Worm (Caenorhabditis elegans) whole organism, late embryonic: ENCODE data around the gene T28A11.18.

Experiments
- C08G9.2 ChIP-seq: sonication (generic microtip); optimal IDR thresholded peaks from 2 replicates; lab custom pipeline; 2016; ENCODE audit warnings: mild to moderate bottlenecking, missing genetic modification characterization, moderate library complexity, missing compliant biosample characterization
- T23F11.4 ChIP-seq: fragments of 200-800 bp; sonication (Bioruptor generic); optimal IDR thresholded peaks from 2 replicates; lab custom pipeline; 2018; ENCODE audit warnings: mild to moderate bottlenecking, missing genetic modification characterization, missing compliant biosample characterization
- ahr-1 ChIP-seq: sonication (generic microtip); optimal IDR thresholded peaks from 2 replicates; lab custom pipeline; 2016; ENCODE audit warnings: missing genetic modification characterization, missing compliant biosample characterization
- ceh-14 ChIP-seq: sonication (generic microtip); optimal IDR thresholded peaks from 2 replicates; lab custom pipeline; 2016; ENCODE audit warnings: missing genotype, missing genetic modification characterization, missing compliant biosample characterization
- ceh-22 ChIP-seq: sonication (generic microtip); optimal IDR thresholded peaks from 2 replicates; lab custom pipeline; 2017; ENCODE audit warnings: missing biosample characterization, missing genetic modification characterization
- ceh-24 ChIP-seq: sonication (generic microtip); optimal IDR thresholded peaks from 2 replicates; lab custom pipeline; 2016; ENCODE audit warnings: mild to moderate bottlenecking, missing genetic modification characterization, missing compliant biosample characterization
- ceh-30 ChIP-seq: fragments of 150-350 bp; optimal IDR thresholded peaks from 2 replicates; lab custom pipeline; 2014; ENCODE audit warnings: missing biosample characterization, missing genetic modification characterization
- ceh-31 ChIP-seq: sonication (generic microtip); optimal IDR thresholded peaks from 2 replicates; lab custom pipeline; 2016; ENCODE audit warnings: missing genetic modification characterization, missing compliant biosample characterization
- ceh-45 ChIP-seq: fragments of 200-800 bp; sonication (Bioruptor generic); IDR thresholded peaks from 2 replicates; pipeline ENCODE4 v1.3.6; 2022; ENCODE audit warnings: missing genetic modification reagents, missing genetic modification characterization, missing compliant biosample characterization
- ceh-48 ChIP-seq: sonication (generic microtip); optimal IDR thresholded peaks from 2 replicates; lab custom pipeline; 2016; ENCODE audit warnings: missing genetic modification characterization, inconsistent platforms, missing compliant biosample characterization
- dmd-4 ChIP-seq: sonication (generic microtip); optimal IDR thresholded peaks from 2 replicates; lab custom pipeline; 2016; ENCODE audit warnings: borderline replicate concordance, missing genetic modification characterization, missing compliant biosample characterization
- dve-1 ChIP-seq: sonication (generic microtip); optimal IDR thresholded peaks from 2 replicates; lab custom pipeline; 2017; ENCODE audit warnings: antibody characterized with exemption, mild to moderate bottlenecking, missing genetic modification characterization, missing compliant biosample characterization
- eyg-1 ChIP-seq: sonication (generic microtip); optimal IDR thresholded peaks from 2 replicates; lab custom pipeline; 2016; ENCODE audit warnings: missing genotype, missing genetic modification characterization, missing compliant biosample characterization
- fkh-10 ChIP-seq: fragments of 150-350 bp; optimal IDR thresholded peaks from 2 replicates; lab custom pipeline; 2014; ENCODE audit warnings: missing biosample characterization, missing genetic modification reagents, missing genetic modification characterization
- gmeb-2 ChIP-seq: sonication (generic microtip); optimal IDR thresholded peaks from 2 replicates; lab custom pipeline; 2016; ENCODE audit warnings: missing genetic modification characterization, inconsistent platforms, missing compliant biosample characterization
- hlh-13 ChIP-seq: fragments of 200-800 bp; sonication (Bioruptor generic); optimal IDR thresholded peaks from 2 replicates; lab custom pipeline; 2018; ENCODE audit warnings: mild to moderate bottlenecking, missing genetic modification characterization, missing compliant biosample characterization
- hlh-15 ChIP-seq: sonication (generic microtip); optimal IDR thresholded peaks from 2 replicates; lab custom pipeline; 2016; ENCODE audit warnings: missing genetic modification characterization, missing compliant biosample characterization
- hlh-30 ChIP-seq: sonication (generic microtip); optimal IDR thresholded peaks from 2 replicates; lab custom pipeline; 2017; ENCODE audit warnings: antibody characterized with exemption, missing genetic modification characterization, missing compliant biosample characterization; ENCODE audit not compliant: insufficient read depth
- lim-6 ChIP-seq: sonication (generic microtip); optimal IDR thresholded peaks from 2 replicates; lab custom pipeline; 2016; ENCODE audit warnings: missing genetic modification characterization, missing compliant biosample characterization
- madf-2 ChIP-seq: sonication (generic microtip); optimal IDR thresholded peaks from 2 replicates; lab custom pipeline; 2017; ENCODE audit warnings: missing genetic modification characterization, missing compliant biosample characterization
- mec-3 ChIP-seq: sonication (generic microtip); optimal IDR thresholded peaks from 2 replicates; lab custom pipeline; 2016; ENCODE audit warnings: borderline replicate concordance, missing genetic modification characterization, missing compliant biosample characterization
- pha-2 ChIP-seq: sonication (generic microtip); optimal IDR thresholded peaks from 2 replicates; lab custom pipeline; 2017; ENCODE audit warnings: mild to moderate bottlenecking, missing genetic modification characterization, missing compliant biosample characterization
- pros-1 ChIP-seq: fragments of 150-350 bp; optimal IDR thresholded peaks from 2 replicates; lab custom pipeline; 2014; ENCODE audit warnings: missing biosample characterization, missing genetic modification reagents, missing genetic modification characterization
- ref-2 ChIP-seq: sonication (generic microtip); optimal IDR thresholded peaks from 2 replicates; lab custom pipeline; 2016; ENCODE audit warnings: missing genetic modification characterization, missing compliant biosample characterization
- sox-2 ChIP-seq: fragments of 200-800 bp; sonication (Bioruptor generic); IDR thresholded peaks from 2 replicates; pipeline ENCODE4 v1.3.6; 2022; ENCODE audit warnings: missing genetic modification reagents, missing genetic modification characterization, missing compliant biosample characterization
- sox-4 ChIP-seq: sonication (generic microtip); optimal IDR thresholded peaks from 2 replicates; lab custom pipeline; 2017; ENCODE audit warnings: mild to moderate bottlenecking, missing genetic modification characterization, inconsistent platforms, missing compliant biosample characterization
- syd-9 ChIP-seq: sonication (generic microtip); optimal IDR thresholded peaks from 2 replicates; lab custom pipeline; 2016; ENCODE audit warnings: mild to moderate bottlenecking, missing genetic modification characterization, moderate library complexity, missing compliant biosample characterization
- tbx-2 ChIP-seq: sonication (generic microtip); optimal IDR thresholded peaks from 2 replicates; lab custom pipeline; 2016; ENCODE audit warnings: missing genetic modification characterization, missing compliant biosample characterization
- tbx-7 ChIP-seq: sonication (generic microtip); optimal IDR thresholded peaks from 2 replicates; lab custom pipeline; 2016; ENCODE audit warnings: missing genotype, missing genetic modification characterization, missing compliant biosample characterization
- unc-42 ChIP-seq: sonication (generic microtip); optimal IDR thresholded peaks from 2 replicates; lab custom pipeline; 2016; ENCODE audit warnings: missing genotype, missing genetic modification characterization, missing compliant biosample characterization
- unc-55 ChIP-seq: sonication (generic microtip); optimal IDR thresholded peaks from 2 replicates; lab custom pipeline; 2017; ENCODE audit warnings: missing biosample characterization, missing genetic modification reagents, missing genetic modification characterization
- ztf-16 ChIP-seq: sonication (generic microtip); optimal IDR thresholded peaks from 2 replicates; lab custom pipeline; 2017; ENCODE audit warnings: missing genetic modification characterization, missing compliant biosample characterization

T28A11.18 gene

DNA sequence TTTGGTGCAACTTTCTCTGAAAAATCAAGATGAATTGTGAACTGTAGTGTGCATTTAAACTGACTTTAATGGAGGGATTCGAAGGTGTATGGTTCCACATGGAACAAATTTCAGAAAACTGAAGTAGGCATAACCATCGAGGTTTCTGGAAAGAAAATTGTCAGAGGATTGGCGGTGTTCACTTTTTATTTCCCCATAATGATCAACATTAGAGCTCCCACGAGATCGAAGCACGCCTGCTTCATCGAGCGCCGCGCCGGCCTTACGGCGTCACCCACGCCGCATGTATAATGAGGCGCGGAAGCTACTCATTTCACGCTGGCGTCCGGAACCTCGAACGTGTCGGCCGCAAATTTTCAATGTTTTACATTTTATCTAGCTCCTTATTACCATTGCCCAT lies 20.3 kb upstream of the T28A11.18 start:
- no peak for TF ChIP-seq dve-1 (tag; lab: Kevin White, UChicago)
- TF ChIP-seq ztf-16 (tag; lab: Kevin White, UChicago): no peak
- no peak for TF ChIP-seq pros-1
- TF ChIP-seq ref-2 (tag; lab: Kevin White, UChicago): no peak
- TF ChIP-seq ceh-24 (tag; lab: Kevin White, UChicago): no peak
- TF ChIP-seq unc-55 (GFP tag; lab: Kevin White, UChicago): no peak
- TF ChIP-seq madf-2 (tag; lab: Kevin White, UChicago): no peak
- TF ChIP-seq C08G9.2 (tag; lab: Kevin White, UChicago): no peak
- TF ChIP-seq eyg-1 (tag; lab: Kevin White, UChicago): no peak
- TF ChIP-seq ceh-31 (tag; lab: Kevin White, UChicago): no peak
- no peak for TF ChIP-seq syd-9 (tag; lab: Kevin White, UChicago)
- TF ChIP-seq tbx-7 (tag; lab: Kevin White, UChicago): no peak
- no peak for TF ChIP-seq gmeb-2 (tag; lab: Kevin White, UChicago)
- no peak for TF ChIP-seq lim-6 (tag; lab: Kevin White, UChicago)
- TF ChIP-seq ceh-48: no peak
- no peak for TF ChIP-seq hlh-30 (tag; lab: Kevin White, UChicago)
- no peak for TF ChIP-seq sox-2 (GFP tag; lab: Robert Waterston, UW)

- TF ChIP-seq fkh-10 (GFP tag; lab: Kevin White, UChicago) (no peak), ceh-30 (tag; lab: Kevin White, UChicago) (no peak), C08G9.2 (tag; lab: Kevin White, UChicago) (no peak), ahr-1 (tag; lab: Kevin White, UChicago) (no peak)
These were observed 19.5 kb upstream of the T28A11.18 start, which contains the start of gene F35F10.7 for ce11 chrV:3287330-3287729. F35F10.7 (minus strand) TSS chrV:3287430.

DNA sequence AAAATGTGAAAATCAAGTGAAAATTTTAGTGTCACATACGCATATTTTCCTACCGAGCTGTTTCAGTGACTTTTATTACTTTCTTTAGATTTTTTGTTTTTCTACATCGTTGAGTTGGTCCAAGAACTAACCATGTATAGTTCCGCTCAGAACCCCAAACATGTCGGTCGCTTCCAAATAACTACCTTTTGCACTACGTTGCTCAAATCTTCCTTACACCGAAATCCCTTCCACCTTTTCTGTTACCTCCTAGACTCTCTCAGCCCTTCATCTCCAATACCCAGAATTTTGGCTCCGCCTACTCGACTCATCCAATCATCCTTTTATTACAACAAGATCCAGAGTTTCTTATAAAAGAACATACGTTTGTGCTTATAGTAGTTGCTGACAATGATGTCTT lies 16.8 kb upstream of the T28A11.18 start, which contains the start of gene F35F10.5:
TSS of gene F35F10.5 (plus strand) at position 301 of the 400 bp plus-strand sequence.
- TF ChIP-seq ceh-22 (tag; lab: Kevin White, UChicago): no peak
- no peak for TF ChIP-seq pha-2
- no peak for TF ChIP-seq C08G9.2 (tag; lab: Kevin White, UChicago)
- no peak for TF ChIP-seq hlh-15 (tag; lab: Kevin White, UChicago)
- TF ChIP-seq mec-3: no peak

- TF ChIP-seq dmd-4 (tag; lab: Kevin White, UChicago): no peak
These were observed 15.1 kb upstream of the T28A11.18 start, which contains the start of gene str-64 for ce11 chrV:3282957-3283356. str-64 (plus strand) TSS chrV:3283257.

DNA sequence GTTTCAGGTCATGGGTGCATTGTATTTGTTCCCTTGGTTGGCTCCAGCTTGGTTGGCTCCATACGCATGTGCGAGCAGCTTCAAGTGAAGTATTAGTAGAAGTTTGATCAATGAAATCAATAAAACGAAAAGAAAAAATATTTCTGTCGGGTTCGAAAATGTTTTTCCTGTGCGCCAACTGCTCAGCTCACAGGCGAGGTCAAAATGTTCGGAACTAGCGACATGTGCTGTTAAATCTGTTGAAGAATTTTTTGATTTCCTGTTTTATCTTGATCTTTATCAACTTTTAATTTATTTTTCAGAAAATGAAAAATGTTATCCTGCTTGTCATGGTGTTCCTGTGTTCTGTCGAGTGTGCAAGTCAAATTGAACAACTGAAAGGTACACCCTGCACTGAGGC lies 13.7 kb upstream of the T28A11.18 start, which contains the start of gene T28A11.25:
TSS of gene T28A11.25 (plus strand) at position 301 of the 400 bp plus-strand sequence.
- TF ChIP-seq ahr-1 (tag; lab: Kevin White, UChicago) (no peak), fkh-10 (GFP tag; lab: Kevin White, UChicago) (no peak), ceh-45 (GFP tag; lab: Robert Waterston, UW) (no peak), sox-4 (tag; lab: Kevin White, UChicago) (no peak)

- TF ChIP-seq hlh-13 (GFP tag; lab: Kevin White, UChicago) (no peak), ceh-48 (no peak), tbx-2 (tag; lab: Kevin White, UChicago) (no peak), ceh-14 (tag; lab: Kevin White, UChicago) (no peak), T23F11.4 (GFP tag; lab: Kevin White, UChicago) (no peak), ceh-31 (tag; lab: Kevin White, UChicago) (no peak), unc-42 (tag; lab: Kevin White, UChicago) (no peak)
These were observed 12.2 kb upstream of the T28A11.18 start, which contains the start of gene T28A11.2 for ce11 chrV:3280009-3280408. T28A11.2 (plus strand) TSS chrV:3280379.
